Worm (Caenorhabditis elegans): ENCODE results near the gene F54D5.17.

Gene F54D5.17

ce11 chrII:11568670-11569069 is 12.2 kb downstream of the F54D5.17 start:
- no peak for TF ChIP-seq dve-1 (tag; optimal IDR thresholded peaks at IDR 0.05; ENCODE audit: insufficient read depth)
- no peak for TF ChIP-seq daf-16 (GFP tag; optimal IDR thresholded peaks at IDR 0.05)
- no peak for TF ChIP-seq daf-16 (tag; optimal IDR thresholded peaks at IDR 0.05)

ce11 chrII:11569213-11569868 is 12.9 kb downstream of the F54D5.17 start, which contains the start of the genes F54D5.23 and F54D5.4:
Gene F54D5.23 (minus strand): TSS chrII:11569287.
Gene F54D5.4 (plus strand): TSS chrII:11569818.
- TF ChIP-seq dpl-1 (GFP tag; optimal IDR thresholded peaks at IDR 0.05), result no peak
- TF ChIP-seq dmd-6 (GFP tag; IDR thresholded peaks at IDR 0.05), result no peak; the same call in 1 of the 2 replicates
- no peak for TF ChIP-seq dve-1 (tag; optimal IDR thresholded peaks at IDR 0.05; ENCODE audit: insufficient read depth)
- TF ChIP-seq pqm-1 (tag; optimal IDR thresholded peaks at IDR 0.05), result peak; percentile 73
- TF ChIP-seq snpc-4 (tag; optimal IDR thresholded peaks at IDR 0.05), result no peak
- no peak for TF ChIP-seq spr-1 (tag; optimal IDR thresholded peaks at IDR 0.05)

- TF ChIP-seq daf-19 (GFP tag; conservative IDR thresholded peaks at IDR 0.05) (no peak), unc-62 (GFP tag; optimal IDR thresholded peaks at IDR 0.05 in 1 of 2) (peak in 1 of 2 experiments; percentile 66), unc-62 (tag; optimal IDR thresholded peaks at IDR 0.05) (no peak), dmd-6 (GFP tag; IDR thresholded peaks at IDR 0.05) (peak; percentile 28; the same call in 1 of the 2 replicates), daf-16 (GFP tag; optimal IDR thresholded peaks at IDR 0.05) (no peak), daf-16 (tag; optimal IDR thresholded peaks at IDR 0.05) (peak; percentile 33), mes-2 (tag; optimal IDR thresholded peaks at IDR 0.05; ENCODE audit: poor library complexity, severe bottlenecking) (no peak), nhr-10 (tag; optimal IDR thresholded peaks at IDR 0.05) (no peak), nhr-28 (tag; optimal IDR thresholded peaks at IDR 0.05) (peak; percentile 54), zfp-3 (GFP tag; conservative IDR thresholded peaks at IDR 0.05) (no peak), hlh-11 (tag; optimal IDR thresholded peaks at IDR 0.05) (peak; percentile 47), D1046.2 (GFP tag; IDR thresholded peaks at IDR 0.05) (no peak), ZK546.5 (tag; optimal IDR thresholded peaks at IDR 0.05) (no peak), dve-1 (tag; optimal IDR thresholded peaks at IDR 0.05; ENCODE audit: insufficient read depth) (peak; percentile 31), pqm-1 (tag; optimal IDR thresholded peaks at IDR 0.05) (peak; percentile 91)
Observed at ce11 chrII:11571260-11571854, 14.9 kb downstream of the F54D5.17 start, which contains the start of gene F54D5.3. Gene F54D5.3 (plus strand): TSS chrII:11571805.

- no peak for TF ChIP-seq daf-16 (GFP tag; optimal IDR thresholded peaks at IDR 0.05)
- TF ChIP-seq daf-16 (tag; optimal IDR thresholded peaks at IDR 0.05), result no peak
- TF ChIP-seq ztf-7 (tag; optimal IDR thresholded peaks at IDR 0.05), result no peak
- no peak for TF ChIP-seq zip-2 (tag; optimal IDR thresholded peaks at IDR 0.05)
- TF ChIP-seq mes-2 (tag; optimal IDR thresholded peaks at IDR 0.05; ENCODE audit: poor library complexity, severe bottlenecking), result no peak
- no peak for TF ChIP-seq lin-38 (GFP tag; IDR thresholded peaks at IDR 0.05)
- no peak for TF ChIP-seq lin-29 (GFP tag; IDR thresholded peaks at IDR 0.05)
- peak; percentile 72 for TF ChIP-seq aha-1 (tag)
- TF ChIP-seq Y48G9A.11 (GFP tag; IDR thresholded peaks at IDR 0.05), result no peak
- TF ChIP-seq set-16 (GFP tag; IDR thresholded peaks at IDR 0.05), result no peak
Observed at ce11 chrII:11572944-11573343, 16.5 kb downstream of the F54D5.17 start, which contains the start of gene F54D5.2. Gene F54D5.2 (plus strand): TSS chrII:11573180.

- TF ChIP-seq nhr-77 (tag; optimal IDR thresholded peaks at IDR 0.05) (no peak), dmd-8 (GFP tag; IDR thresholded peaks at IDR 0.05) (no peak), nhr-25 (tag; optimal IDR thresholded peaks at IDR 0.05; ENCODE audit: borderline replicate concordance, insufficient read depth) (no peak), daf-16 (GFP tag; optimal IDR thresholded peaks at IDR 0.05) (no peak), daf-16 (tag; optimal IDR thresholded peaks at IDR 0.05) (peak; percentile 4), hlh-11 (tag; optimal IDR thresholded peaks at IDR 0.05) (no peak), egl-43 (GFP tag; IDR thresholded peaks at IDR 0.05) (no peak), lsy-2 (tag; optimal IDR thresholded peaks at IDR 0.05) (peak in 1 of 2 experiments; percentile 23), skn-1 (tag; optimal IDR thresholded peaks at IDR 0.05) (no peak), ceh-44 (GFP tag; IDR thresholded peaks at IDR 0.05) (no peak), spr-1 (tag; optimal IDR thresholded peaks at IDR 0.05) (no peak), pqm-1 (tag; optimal IDR thresholded peaks at IDR 0.05) (peak; percentile 50), nhr-10 (tag; optimal IDR thresholded peaks at IDR 0.05) (no peak), spr-3 (GFP tag; optimal IDR thresholded peaks at IDR 0.05) (no peak), nhr-28 (tag; optimal IDR thresholded peaks at IDR 0.05) (peak; percentile 8), rbr-2 (tag; optimal IDR thresholded peaks at IDR 0.05) (no peak), gei-8 (GFP tag; optimal IDR thresholded peaks at IDR 0.05) (no peak), ceh-28 (tag; optimal IDR thresholded peaks at IDR 0.05) (no peak)
Observed at ce11 chrII:11577397-11577796, 21.0 kb downstream of the F54D5.17 start, which contains the start of gene pcs-1. Gene pcs-1 (minus strand): TSS chrII:11577740.

All from whole organism, L4 larva.